Fruit fly (Drosophila melanogaster): Measurements from ENCODE around the gene CG14042.

The CG14042 gene

dm6 chr2L:5085561-5085960, 48.1 kb downstream of the CG14042 start (continued):
- TF ChIP-seq CG13624 (GFP tag; optimal IDR thresholded peaks at IDR 0.05) (no peak), CG5245 (GFP tag; optimal IDR thresholded peaks at IDR 0.05) (no peak), scrt (GFP tag; optimal IDR thresholded peaks at IDR 0.05) (no peak), trem (tag; optimal IDR thresholded peaks at IDR 0.05) (no peak), unpg (GFP tag; optimal IDR thresholded peaks at IDR 0.05) (no peak), hbn (GFP tag; IDR thresholded peaks at IDR 0.05; ENCODE audit: partially characterized antibody) (no peak), Tbp (GFP tag; optimal IDR thresholded peaks at IDR 0.05) (no peak), croc (GFP tag; conservative IDR thresholded peaks at IDR 0.05) (no peak), bbx (GFP tag; IDR thresholded peaks at IDR 0.05; ENCODE audit: partially characterized antibody) (no peak), CG7839 (tag; optimal IDR thresholded peaks at IDR 0.05) (peak; percentile 28), crol (GFP tag; IDR thresholded peaks at IDR 0.05) (no peak), Eip74EF (GFP tag; optimal IDR thresholded peaks at IDR 0.05) (no peak), lbe (GFP tag; optimal IDR thresholded peaks at IDR 0.05) (no peak), CG17385 (GFP tag; optimal IDR thresholded peaks at IDR 0.05) (no peak), br (optimal IDR thresholded peaks at IDR 0.05) (no peak), schlank (tag; optimal IDR thresholded peaks at IDR 0.05) (no peak), CG4820 (GFP tag; optimal IDR thresholded peaks at IDR 0.05) (no peak)

- no peak for TF ChIP-seq CG31224 (GFP tag; IDR thresholded peaks at IDR 0.05)
- peak; percentile 69 for TF ChIP-seq stc (GFP tag; IDR thresholded peaks at IDR 0.05)
- TF ChIP-seq CG12236 (GFP tag; optimal IDR thresholded peaks at IDR 0.05), result peak; percentile 63
- TF ChIP-seq yki (optimal IDR thresholded peaks at IDR 0.05), result no peak
- peak; percentile 23; the same call in 1 of the 3 replicates for TF ChIP-seq CG7357 (GFP tag; IDR thresholded peaks at IDR 0.05)
- TF ChIP-seq ftz-f1 (GFP tag; optimal IDR thresholded peaks at IDR 0.05), result no peak
- peak; percentile 27 for TF ChIP-seq sd (tag; optimal IDR thresholded peaks at IDR 0.05)
- peak; percentile 55 for TF ChIP-seq Side (GFP tag; optimal IDR thresholded peaks at IDR 0.05)
- TF ChIP-seq grn (GFP tag; optimal IDR thresholded peaks at IDR 0.05), result no peak
- peak; percentile 71 for TF ChIP-seq bab2 (GFP tag; optimal IDR thresholded peaks at IDR 0.05)
- no peak for TF ChIP-seq Dp (GFP tag; optimal IDR thresholded peaks at IDR 0.05)
- no peak for TF ChIP-seq CG3726 (GFP tag; IDR thresholded peaks at IDR 0.05)
- peak; percentile 65 for TF ChIP-seq CG1529 (GFP tag; optimal IDR thresholded peaks at IDR 0.05)
- no peak for TF ChIP-seq CG1832 (GFP tag; optimal IDR thresholded peaks at IDR 0.05)
- no peak for TF ChIP-seq MESR4 (GFP tag; optimal IDR thresholded peaks at IDR 0.05)
- peak; percentile 52 for TF ChIP-seq Vsx1 (GFP tag; optimal IDR thresholded peaks at IDR 0.05)
- TF ChIP-seq CG3163 (GFP tag; optimal IDR thresholded peaks at IDR 0.05), result peak; percentile 11
- no peak for TF ChIP-seq pzg (GFP tag; optimal IDR thresholded peaks at IDR 0.05)
- TF ChIP-seq ci (GFP tag; IDR thresholded peaks at IDR 0.05), result peak; percentile 86
- no peak for TF ChIP-seq gt (GFP tag; IDR thresholded peaks at IDR 0.05)
- TF ChIP-seq Mrtf (GFP tag; IDR thresholded peaks at IDR 0.05), result no peak; the same call in 2 of the 3 replicates
- TF ChIP-seq abd-A (tag; optimal IDR thresholded peaks at IDR 0.05), result peak; percentile 59
- TF ChIP-seq vnd (GFP tag; IDR thresholded peaks at IDR 0.05; ENCODE audit: partially characterized antibody), result no peak
- TF ChIP-seq Ssrp (tag; optimal IDR thresholded peaks at IDR 0.05), result peak; percentile 73
- TF ChIP-seq wdn (GFP tag; IDR thresholded peaks at IDR 0.05), result no peak
- TF ChIP-seq CG1233 (GFP tag; optimal IDR thresholded peaks at IDR 0.05), result peak; percentile 78
- TF ChIP-seq lmd (GFP tag; IDR thresholded peaks at IDR 0.05), result peak; percentile 68
- peak; percentile 75 for TF ChIP-seq CG12071 (GFP tag; optimal IDR thresholded peaks at IDR 0.05)
- peak; percentile 59 for TF ChIP-seq wek (GFP tag; optimal IDR thresholded peaks at IDR 0.05)
- peak; percentile 39 for TF ChIP-seq CHES-1-like (GFP tag; optimal IDR thresholded peaks at IDR 0.05)
- peak; percentile 67 for TF ChIP-seq tx (GFP tag; optimal IDR thresholded peaks at IDR 0.05)
- TF ChIP-seq crp (GFP tag; optimal IDR thresholded peaks at IDR 0.05), result peak in 1 of 2 experiments; percentile 14
- no peak for TF ChIP-seq pan (optimal IDR thresholded peaks at IDR 0.05)
- peak in 1 of 2 experiments; percentile 59 for TF ChIP-seq pan (GFP tag; optimal IDR thresholded peaks at IDR 0.05 in 1 of 2, IDR thresholded peaks at IDR 0.05 in 1 of 2)
Observed at dm6 chr2L:5086905-5087522, 49.5 kb downstream of the CG14042 start.
